Fruit fly (Drosophila melanogaster) whole organism, embryonic: ENCODE measurements around the gene COX7B.

Source experiments
- ATbp ChIP-seq: fragments of 200-800 bp; sonication (Bioruptor generic); optimal IDR thresholded peaks from 2 replicates; lab custom pipeline; 2017; ENCODE audit warnings: missing biosample characterization, mild to moderate bottlenecking, missing genetic modification characterization, missing genetic modification reagents
- Atf3 ChIP-seq: fragments of 200-800 bp; sonication (Bioruptor generic); optimal IDR thresholded peaks from 3 replicates; lab custom pipeline; 2016; ENCODE audit warnings: missing biosample characterization, missing genetic modification characterization
- Atf6 ChIP-seq: fragments of 200-800 bp; sonication (Bioruptor generic); IDR thresholded peaks from 2 replicates; pipeline ENCODE4 v1.3.6; 2022; ENCODE audit warnings: missing biosample characterization, missing genetic modification characterization
- Blimp-1 ChIP-seq: fragments of 200-800 bp; sonication (Bioruptor generic); optimal IDR thresholded peaks from 3 replicates; lab custom pipeline; 2018; ENCODE audit warnings: missing biosample characterization, missing genetic modification characterization, mild to moderate bottlenecking, moderate library complexity, missing genetic modification reagents
- CG10654 ChIP-seq: fragments of 200-800 bp; sonication (Bioruptor generic); optimal IDR thresholded peaks from 2 replicates; lab custom pipeline; 2016; ENCODE audit warnings: missing biosample characterization, missing genetic modification characterization
- CG15696 ChIP-seq: fragments of 200-800 bp; sonication (Bioruptor generic); optimal IDR thresholded peaks from 2 replicates; lab custom pipeline; 2019; ENCODE audit warnings: missing biosample characterization, mild to moderate bottlenecking, missing genetic modification characterization, moderate library complexity
- CG17186 ChIP-seq: fragments of 200-800 bp; sonication (Bioruptor generic); optimal IDR thresholded peaks from 3 replicates; lab custom pipeline; 2017; ENCODE audit warnings: missing biosample characterization, missing genetic modification reagents, missing genetic modification characterization
- CG17361 ChIP-seq: fragments of 200-800 bp; sonication (Bioruptor generic); IDR thresholded peaks from 3 replicates; pipeline ENCODE4 v1.3.6; 2022; ENCODE audit warnings: missing biosample characterization, missing genetic modification characterization
- CG17568 ChIP-seq: fragments of 200-800 bp; sonication (Bioruptor generic); optimal IDR thresholded peaks from 2 replicates; lab custom pipeline; 2018; ENCODE audit warnings: missing biosample characterization, mild to moderate bottlenecking, missing genetic modification characterization, moderate library complexity
- CG17829 ChIP-seq: fragments of 200-800 bp; optimal IDR thresholded peaks from 2 replicates; lab custom pipeline; 2019; ENCODE audit warnings: missing biosample characterization, mild to moderate bottlenecking, missing genetic modification characterization, moderate library complexity
- CG18262 ChIP-seq: fragments of 200-800 bp; optimal IDR thresholded peaks from 3 replicates; lab custom pipeline; 2019; ENCODE audit warnings: missing biosample characterization, mild to moderate bottlenecking, missing genetic modification characterization, moderate library complexity
- CG18599 ChIP-seq: fragments of 200-800 bp; sonication (Bioruptor generic); optimal IDR thresholded peaks from 3 replicates; lab custom pipeline; 2017; ENCODE audit warnings: missing biosample characterization, missing genetic modification characterization, mild to moderate bottlenecking, moderate library complexity, missing genetic modification reagents
- CG2678 ChIP-seq: fragments of 200-800 bp; sonication (Bioruptor generic); optimal IDR thresholded peaks from 3 replicates; lab custom pipeline; 2019; ENCODE audit warnings: missing biosample characterization, mild to moderate bottlenecking, missing genetic modification characterization, moderate library complexity
- CG2712 ChIP-seq: fragments of 200-800 bp; optimal IDR thresholded peaks from 3 replicates; lab custom pipeline; 2019; ENCODE audit warnings: missing biosample characterization, mild to moderate bottlenecking, missing genetic modification characterization, moderate library complexity
- CG32772 ChIP-seq: fragments of 200-800 bp; sonication (Bioruptor generic); IDR thresholded peaks from 2 replicates; pipeline ENCODE4 v1.3.6; 2022; ENCODE audit warnings: missing biosample characterization, missing genetic modification characterization
- CG3726 ChIP-seq: fragments of 200-800 bp; sonication (Bioruptor generic); IDR thresholded peaks from 3 replicates; pipeline ENCODE4, ENCODE4 v1.3.6; 2022; ENCODE audit warnings: missing biosample characterization, missing genetic modification characterization
- CG3995 ChIP-seq: fragments of 200-800 bp; sonication (Bioruptor generic); optimal IDR thresholded peaks from 3 replicates; lab custom pipeline; 2016; ENCODE audit warnings: missing biosample characterization, missing genetic modification characterization
- CG42726 ChIP-seq: fragments of 200-800 bp; sonication (Bioruptor generic); IDR thresholded peaks from 2 replicates; pipeline ENCODE4 v1.3.6; 2022; ENCODE audit warnings: missing biosample characterization, missing genetic modification characterization; ENCODE audit not compliant: partially characterized antibody
- CG6272 ChIP-seq: fragments of 200-800 bp; sonication (Bioruptor generic); IDR thresholded peaks from 2 replicates; pipeline ENCODE4 v1.3.6; 2022; ENCODE audit warnings: missing biosample characterization, missing genetic modification characterization
- CG6813 ChIP-seq: fragments of 200-800 bp; sonication (Bioruptor generic); optimal IDR thresholded peaks from 2 replicates; lab custom pipeline; 2017; ENCODE audit warnings: missing biosample characterization, missing genetic modification characterization, mild to moderate bottlenecking, moderate library complexity, missing genetic modification reagents
- CG8765 ChIP-seq: fragments of 200-800 bp; sonication (Bioruptor generic); IDR thresholded peaks from 2 replicates; pipeline ENCODE4 v1.3.6; 2022; ENCODE audit warnings: missing biosample characterization, missing genetic modification characterization
- CG8944 ChIP-seq: fragments of 200-800 bp; sonication (Bioruptor generic); optimal IDR thresholded peaks from 3 replicates; lab custom pipeline; 2016; ENCODE audit warnings: missing biosample characterization, missing genetic modification characterization
- CG9932 ChIP-seq: fragments of 200-800 bp; sonication (Bioruptor generic); IDR thresholded peaks from 2 replicates; pipeline ENCODE4 v1.3.6; 2022; ENCODE audit warnings: missing biosample characterization, missing genetic modification characterization
- D19A ChIP-seq: fragments of 200-800 bp; optimal IDR thresholded peaks from 3 replicates; lab custom pipeline; 2019; ENCODE audit warnings: missing biosample characterization, mild to moderate bottlenecking, missing genetic modification characterization, moderate library complexity
- Dip2 ChIP-seq: fragments of 200-800 bp; sonication (Bioruptor generic); IDR thresholded peaks from 2 replicates; pipeline ENCODE4 v1.3.6; 2022; ENCODE audit warnings: missing biosample characterization, missing genetic modification characterization
- Elba2 ChIP-seq: fragments of 200-800 bp; sonication (Bioruptor generic); optimal IDR thresholded peaks from 3 replicates; lab custom pipeline; 2016; ENCODE audit warnings: missing biosample characterization, missing genetic modification characterization
- Gsc ChIP-seq: fragments of 200-800 bp; sonication (Bioruptor generic); IDR thresholded peaks from 2 replicates; pipeline ENCODE4 v1.3.6; 2022; ENCODE audit warnings: missing biosample characterization, missing genetic modification characterization
- H2.0 ChIP-seq: fragments of 200-800 bp; sonication (Bioruptor generic); IDR thresholded peaks from 2 replicates; pipeline ENCODE4 v1.3.6; 2022; ENCODE audit warnings: missing biosample characterization, missing genetic modification characterization
- Hr39 ChIP-seq: fragments of >200 bp; optimal IDR thresholded peaks from 2 replicates; lab custom pipeline; 2017
- Hr51 ChIP-seq, 2 experiments: fragments of 200-800 bp; sonication (Bioruptor generic); optimal IDR thresholded peaks; 2 replicates in 1 of 2; 3 replicates in 1 of 2; lab custom pipeline; 2016 to 2018; ENCODE audit warnings: missing biosample characterization in 2 of 2, missing genetic modification characterization in 2 of 2, mild to moderate bottlenecking in 1 of 2, moderate library complexity in 1 of 2
- Hr78 ChIP-seq, 2 experiments: fragments of 200-800 bp in 1 of 2; fragments of >200 bp in 1 of 2; sonication (Bioruptor generic) in 1 of 2; optimal IDR thresholded peaks; 2 replicates each; lab custom pipeline; 2017 to 2019; ENCODE audit warnings: missing biosample characterization in 2 of 2, missing genetic modification characterization in 2 of 2, mild to moderate bottlenecking in 1 of 2, moderate library complexity in 1 of 2
- Mad ChIP-seq: fragments of 200-800 bp; sonication (Bioruptor generic); optimal IDR thresholded peaks from 2 replicates; lab custom pipeline; 2016; ENCODE audit warnings: missing biosample characterization, missing genetic modification characterization
- Optix ChIP-seq: fragments of 200-800 bp; sonication (Bioruptor generic); IDR thresholded peaks from 3 replicates; pipeline ENCODE4 v1.3.6; 2022; ENCODE audit warnings: missing biosample characterization, missing genetic modification characterization
- Rfx ChIP-seq: fragments of 200-800 bp; sonication (Bioruptor generic); IDR thresholded peaks from 2 replicates; pipeline ENCODE4 v1.3.6; 2022; ENCODE audit warnings: missing biosample characterization, missing genetic modification characterization
- amos ChIP-seq: fragments of 200-800 bp; sonication (Bioruptor generic); IDR thresholded peaks from 2 replicates; pipeline ENCODE4 v1.3.6; 2022; ENCODE audit warnings: missing biosample characterization, missing genetic modification characterization; ENCODE audit not compliant: partially characterized antibody
- aop ChIP-seq: fragments of 200-800 bp; sonication (Bioruptor generic); IDR thresholded peaks from 2 replicates; pipeline ENCODE4 v1.3.6; 2022; ENCODE audit warnings: missing biosample characterization, missing genetic modification characterization
- ara ChIP-seq: fragments of 200-800 bp; sonication (Bioruptor generic); IDR thresholded peaks from 2 replicates; pipeline ENCODE4 v1.3.6; 2022; ENCODE audit warnings: missing biosample characterization, missing genetic modification characterization
- bsh ChIP-seq, 2 experiments: fragments of 200-800 bp; sonication (Bioruptor generic); optimal IDR thresholded peaks; 2 replicates each; lab custom pipeline; 2017 to 2018; ENCODE audit warnings: mild to moderate bottlenecking in 2 of 2, missing biosample characterization in 2 of 2, missing genetic modification characterization in 2 of 2, moderate library complexity in 1 of 2
- chn ChIP-seq: fragments of 200-800 bp; sonication (Bioruptor generic); optimal IDR thresholded peaks from 2 replicates; lab custom pipeline; 2016; ENCODE audit warnings: missing biosample characterization, missing genetic modification characterization
- crp ChIP-seq, 2 experiments: fragments of 200-800 bp; sonication (Bioruptor generic); optimal IDR thresholded peaks; 2 replicates in 1 of 2; 3 replicates in 1 of 2; lab custom pipeline; 2017; ENCODE audit warnings: missing biosample characterization in 2 of 2, missing genetic modification characterization in 2 of 2, mild to moderate bottlenecking in 1 of 2, moderate library complexity in 1 of 2
- ems ChIP-seq: fragments of 200-800 bp; sonication (Bioruptor generic); optimal IDR thresholded peaks from 3 replicates; lab custom pipeline; 2016; ENCODE audit warnings: missing biosample characterization, missing genetic modification characterization
- gem ChIP-seq: fragments of 200-800 bp; sonication (Bioruptor generic); optimal IDR thresholded peaks from 2 replicates; lab custom pipeline; 2019; ENCODE audit warnings: missing biosample characterization, mild to moderate bottlenecking, missing genetic modification characterization, moderate library complexity
- gt ChIP-seq: fragments of 200-800 bp; sonication (Bioruptor generic); IDR thresholded peaks from 2 replicates; pipeline ENCODE4 v1.3.6; 2022; ENCODE audit warnings: missing biosample characterization, missing genetic modification characterization
- ham ChIP-seq: fragments of 200-800 bp; sonication (Bioruptor generic); IDR thresholded peaks from 2 replicates; pipeline ENCODE4 v1.3.6; 2022; ENCODE audit warnings: missing biosample characterization, missing genetic modification characterization
- insv ChIP-seq, 2 experiments: fragments of 200-800 bp; sonication (Bioruptor generic); optimal IDR thresholded peaks; 3 replicates each; lab custom pipeline; 2016 to 2018; ENCODE audit warnings: missing biosample characterization in 2 of 2, missing genetic modification characterization in 2 of 2
- lbe ChIP-seq: fragments of 200-800 bp; sonication (Bioruptor generic); optimal IDR thresholded peaks from 2 replicates; lab custom pipeline; 2016; ENCODE audit warnings: missing biosample characterization, mild to moderate bottlenecking, missing genetic modification characterization
- lola ChIP-seq, 3 experiments: fragments of >200 bp in 2 of 3; fragments of 200-800 bp in 1 of 3; sonication (Bioruptor generic) in 1 of 3; optimal IDR thresholded peaks; 2 replicates each; lab custom pipeline; 2017 to 2019; ENCODE audit warnings: missing biosample characterization in 3 of 3, missing genetic modification characterization in 3 of 3, mild to moderate bottlenecking in 1 of 3, moderate library complexity in 1 of 3
- sqz ChIP-seq: fragments of 200-800 bp; sonication (Bioruptor generic); optimal IDR thresholded peaks from 3 replicates; lab custom pipeline; 2018; ENCODE audit warnings: missing biosample characterization, mild to moderate bottlenecking, missing genetic modification characterization
- tio ChIP-seq: fragments of 200-800 bp; sonication (Bioruptor generic); optimal IDR thresholded peaks from 2 replicates; lab custom pipeline; 2017; ENCODE audit warnings: missing biosample characterization, missing genetic modification characterization, inconsistent platforms
- tna ChIP-seq: fragments of 200-800 bp; sonication (Bioruptor generic); IDR thresholded peaks from 2 replicates; pipeline ENCODE4 v1.3.6; 2022; ENCODE audit warnings: missing biosample characterization, missing genetic modification characterization; ENCODE audit not compliant: partially characterized antibody
- yki ChIP-seq: fragments of >200 bp; optimal IDR thresholded peaks from 3 replicates; lab custom pipeline; 2018

COX7B gene

DNA sequence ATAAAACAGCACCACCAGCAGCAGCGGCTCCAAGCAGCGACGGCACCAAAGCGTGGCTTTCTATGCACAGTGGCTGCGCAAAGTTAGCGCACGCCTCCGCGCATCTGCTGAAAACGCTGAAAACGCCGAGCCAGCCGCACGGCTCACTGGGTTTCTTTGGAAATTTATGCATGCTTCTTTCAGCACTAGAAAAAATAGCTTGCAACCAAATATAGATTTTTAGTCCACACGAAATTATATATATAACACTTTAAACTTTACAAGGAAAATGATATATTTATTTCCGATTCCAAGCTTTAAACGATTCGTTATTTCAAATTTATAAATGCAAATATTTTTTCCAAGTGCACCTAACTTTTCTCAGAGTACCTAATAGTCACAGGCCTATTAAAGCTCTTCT lies 20.6 kb upstream of the COX7B start (continued):
- TF ChIP-seq CG2712 (peak; percentile 23), CG8944 (GFP tag; lab: Kevin White, UChicago) (peak; percentile 20), lola (GFP tag; optimal IDR thresholded peaks at IDR 0.05; lab: Kevin White, UChicago) (peak in 1 of 3 experiments; percentile 63), CG3726 (GFP tag; lab: Robert Waterston, UW) (no peak), CG3995 (GFP tag; lab: Kevin White, UChicago) (no peak), CG17568 (GFP tag; lab: Kevin White, UChicago) (no peak), aop (GFP tag; lab: Robert Waterston, UW) (no peak), CG8765 (no peak), Hr51 (GFP tag; optimal IDR thresholded peaks at IDR 0.05; lab: Kevin White, UChicago) (peak in 1 of 2 experiments; percentile 25), amos (no peak), CG42726 (GFP tag; lab: Robert Waterston, UW) (no peak), crp (GFP tag; optimal IDR thresholded peaks at IDR 0.05; lab: Kevin White, UChicago) (no peak), ham (GFP tag; lab: Robert Waterston, UW) (no peak), Rfx (peak; percentile 33; the same call in 1 of the 2 replicates), Dip2 (no peak), CG17186 (GFP tag; lab: Kevin White, UChicago) (no peak), H2.0 (GFP tag; lab: Robert Waterston, UW) (peak; percentile 42; the same call in 1 of the 2 replicates), CG32772 (GFP tag; lab: Robert Waterston, UW) (no peak), Blimp-1 (GFP tag; lab: Kevin White, UChicago) (peak; percentile 67), ATbp (GFP tag; lab: Kevin White, UChicago) (peak; percentile 5), tio (peak; percentile 11), Elba2 (GFP tag; lab: Kevin White, UChicago) (no peak), CG18599 (GFP tag; lab: Kevin White, UChicago) (no peak), Hr78 (GFP tag; optimal IDR thresholded peaks at IDR 0.05; lab: Kevin White, UChicago) (no peak), D19A (tag; lab: Kevin White, UChicago) (peak; percentile 31), tna (GFP tag; lab: Robert Waterston, UW) (no peak), sqz (GFP tag; lab: Kevin White, UChicago) (no peak), CG6272 (GFP tag; lab: Robert Waterston, UW) (no peak; the same call in 1 of the 2 replicates), lbe (no peak), gt (GFP tag; lab: Robert Waterston, UW) (no peak), Gsc (GFP tag; lab: Robert Waterston, UW) (no peak), bsh (GFP tag; optimal IDR thresholded peaks at IDR 0.05; lab: Kevin White, UChicago) (peak in 1 of 2 experiments; percentile 81), CG6813 (peak; percentile 12), gem (tag; lab: Kevin White, UChicago) (peak; percentile 72), CG9932 (GFP tag; lab: Robert Waterston, UW) (peak; percentile 40), Mad (GFP tag; lab: Kevin White, UChicago) (no peak), Optix (GFP tag; lab: Robert Waterston, UW) (no peak; the same call in 2 of the 3 replicates), CG17829 (tag; lab: Kevin White, UChicago) (peak; percentile 4), CG2678 (tag; lab: Kevin White, UChicago) (peak; percentile 65), yki (lab: Kevin White, UChicago) (no peak), chn (GFP tag; lab: Kevin White, UChicago) (peak; percentile 4), CG15696 (no peak), ara (GFP tag; lab: Robert Waterston, UW) (no peak), insv (GFP tag; optimal IDR thresholded peaks at IDR 0.05; lab: Kevin White, UChicago) (no peak), ems (GFP tag; lab: Kevin White, UChicago) (no peak), CG10654 (GFP tag; lab: Kevin White, UChicago) (peak; percentile 6), Atf6 (peak; percentile 32; the same call in 1 of the 2 replicates), Hr39 (lab: Kevin White, UChicago) (no peak), CG17361 (GFP tag; lab: Robert Waterston, UW) (0 out of 3 replicates have a peak, but pooled peaks have one; percentile 30), Atf3 (GFP tag; lab: Kevin White, UChicago) (no peak), CG18262 (peak; percentile 41)
